Fruit fly (Drosophila melanogaster): ENCODE results near the gene CG10969.

DNA sequence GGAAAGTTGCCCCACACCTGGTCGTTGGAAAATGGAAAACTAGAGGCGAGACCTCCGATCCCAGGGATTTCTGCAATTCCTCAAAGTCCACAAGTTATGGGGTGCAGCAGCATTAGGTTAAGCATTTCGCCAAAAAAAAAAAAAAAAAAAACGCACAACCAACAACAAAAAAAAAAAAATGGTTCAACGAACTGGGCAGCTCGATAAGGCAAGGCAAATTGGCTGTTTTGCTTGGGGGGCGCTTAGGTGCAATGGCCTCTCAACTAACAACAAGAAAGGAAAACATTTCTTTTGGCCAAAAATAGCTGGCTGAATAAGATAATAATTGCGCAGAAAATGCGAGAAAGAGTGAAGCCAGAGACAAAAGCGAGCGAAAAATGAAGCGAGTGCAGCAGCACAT is 19.3 kb upstream of the CG10969 start:
- TF ChIP-seq aop (GFP tag; IDR thresholded peaks at IDR 0.05) = no peak
- no peak for TF ChIP-seq Lpt (GFP tag; optimal IDR thresholded peaks at IDR 0.05)
- TF ChIP-seq hkb (optimal IDR thresholded peaks at IDR 0.05) = no peak
- TF ChIP-seq hkb (GFP tag; IDR thresholded peaks at IDR 0.05) = no peak
- no peak for TF ChIP-seq CG7745 (tag; optimal IDR thresholded peaks at IDR 0.05)
- TF ChIP-seq Bgb (GFP tag; IDR thresholded peaks at IDR 0.05; ENCODE audit: partially characterized antibody) = no peak
- TF ChIP-seq jigr1 (GFP tag; IDR thresholded peaks at IDR 0.05) = no peak
- TF ChIP-seq Sox100B (GFP tag; optimal IDR thresholded peaks at IDR 0.05) = no peak
- no peak for TF ChIP-seq HLHmδ (GFP tag; optimal IDR thresholded peaks at IDR 0.05)
